Worm (Caenorhabditis elegans): ENCODE results near the gene cnc-5.

DNA sequence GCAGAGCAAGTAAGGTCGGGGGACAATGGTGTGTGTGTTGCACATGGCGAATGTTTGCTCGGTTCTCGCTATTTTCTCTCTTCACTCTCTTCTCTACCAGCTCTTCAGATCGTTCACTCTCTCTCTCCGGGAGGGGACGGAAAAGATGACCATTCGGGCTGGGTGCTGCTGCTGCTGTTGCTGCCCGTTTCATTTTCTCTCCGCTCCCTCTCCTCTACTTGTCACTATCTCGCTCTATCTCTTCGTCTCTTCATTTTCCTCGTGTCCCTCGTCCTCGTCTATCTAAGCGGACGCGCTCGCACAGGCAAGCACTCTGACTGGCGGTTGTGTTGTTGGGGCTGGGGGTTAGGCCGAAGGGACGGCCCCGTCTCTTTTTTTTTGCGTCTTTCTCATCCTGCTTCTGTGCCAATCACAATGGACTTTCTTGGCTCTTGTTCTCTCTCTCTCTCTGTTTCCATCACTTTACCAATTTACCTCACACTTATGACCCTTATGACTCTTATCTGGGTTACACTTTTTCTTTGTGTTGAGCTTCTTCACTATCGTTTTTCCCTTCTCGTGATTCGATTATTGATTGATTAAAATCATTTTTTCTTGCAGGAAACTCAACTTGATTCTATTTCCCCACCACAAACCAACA is 29.4 kb downstream of the cnc-5 start, which contains the start of the genes F53E2.2 and unc-60:
- TF ChIP-seq ama-1 (optimal IDR thresholded peaks at IDR 0.05) (no peak), B0310.2 (tag; optimal IDR thresholded peaks at IDR 0.05) (no peak), ceh-13 (GFP tag; optimal IDR thresholded peaks at IDR 0.05) (no peak), F13C5.2 (tag; optimal IDR thresholded peaks at IDR 0.05) (peak; percentile 29), tra-4 (tag; optimal IDR thresholded peaks at IDR 0.05) (no peak)

Data from whole organism, early embryonic.